Fruit fly (Drosophila melanogaster) whole organism, embryonic: ENCODE results near the gene MESR6.
A peak's percentile ranks its signal among the peaks of the same experiment; 100 is the strongest.

ENCODE experiments used
- CG10267 ChIP-seq: fragments of 200-800 bp; sonication (Bioruptor generic); optimal IDR thresholded peaks from 2 replicates; lab custom pipeline; 2018; ENCODE audit warnings: missing biosample characterization, mild to moderate bottlenecking, missing genetic modification characterization, moderate library complexity
- CG10979 ChIP-seq: fragments of 200-800 bp; sonication (Bioruptor generic); optimal IDR thresholded peaks from 2 replicates; lab custom pipeline; 2018; ENCODE audit warnings: missing biosample characterization, mild to moderate bottlenecking, missing genetic modification characterization, moderate library complexity
- CG11093 ChIP-seq: fragments of 200-800 bp; sonication (Bioruptor generic); IDR thresholded peaks from 3 replicates; pipeline ENCODE4 v1.3.6; 2022; ENCODE audit warnings: missing biosample characterization, missing genetic modification characterization
- CG11398 ChIP-seq: fragments of 200-800 bp; sonication (Bioruptor generic); optimal IDR thresholded peaks from 2 replicates; lab custom pipeline; 2016; ENCODE audit warnings: missing biosample characterization, missing genetic modification characterization
- CG12071 ChIP-seq: fragments of 200-800 bp; sonication (Bioruptor generic); optimal IDR thresholded peaks from 3 replicates; lab custom pipeline; 2018; ENCODE audit warnings: missing biosample characterization, mild to moderate bottlenecking, missing genetic modification characterization
- CG1233 ChIP-seq: fragments of 200-800 bp; sonication (Bioruptor generic); optimal IDR thresholded peaks from 4 replicates; lab custom pipeline; 2018; ENCODE audit warnings: missing biosample characterization, mild to moderate bottlenecking, missing genetic modification characterization
- CG1602 ChIP-seq: fragments of 200-800 bp; sonication (Bioruptor generic); optimal IDR thresholded peaks from 3 replicates; lab custom pipeline; 2016; ENCODE audit warnings: missing biosample characterization, missing genetic modification characterization
- CG16813 ChIP-seq: fragments of 200-800 bp; sonication (Bioruptor generic); IDR thresholded peaks from 3 replicates; pipeline ENCODE4 v1.3.6; 2022; ENCODE audit warnings: missing biosample characterization, missing genetic modification characterization; ENCODE audit not compliant: partially characterized antibody
- CG16815 ChIP-seq: fragments of 200-800 bp; sonication (Bioruptor generic); optimal IDR thresholded peaks from 3 replicates; lab custom pipeline; 2017; ENCODE audit warnings: missing biosample characterization, mild to moderate bottlenecking, missing genetic modification characterization
- CG18262 ChIP-seq: fragments of 200-800 bp; optimal IDR thresholded peaks from 3 replicates; lab custom pipeline; 2019; ENCODE audit warnings: missing biosample characterization, mild to moderate bottlenecking, missing genetic modification characterization, moderate library complexity
- CG2129 ChIP-seq: fragments of 200-800 bp; sonication (Bioruptor generic); IDR thresholded peaks from 2 replicates; pipeline ENCODE4 v1.3.6; 2022; ENCODE audit warnings: missing biosample characterization, missing genetic modification characterization; ENCODE audit not compliant: partially characterized antibody
- CG31441 ChIP-seq: fragments of 200-800 bp; sonication (Bioruptor generic); IDR thresholded peaks from 2 replicates; pipeline ENCODE4 v1.3.6; 2022; ENCODE audit warnings: missing biosample characterization, missing genetic modification characterization
- CG4360 ChIP-seq: fragments of 200-800 bp; sonication (Bioruptor generic); IDR thresholded peaks from 2 replicates; pipeline ENCODE4 v1.3.6; 2022; ENCODE audit warnings: missing biosample characterization, missing genetic modification characterization
- CG4404 ChIP-seq: fragments of 200-800 bp; sonication (Bioruptor generic); IDR thresholded peaks from 2 replicates; pipeline ENCODE4 v1.3.6; 2022; ENCODE audit warnings: missing biosample characterization, missing genetic modification characterization
- CG4707 ChIP-seq: fragments of 200-800 bp; sonication (Bioruptor generic); optimal IDR thresholded peaks from 2 replicates; lab custom pipeline; 2018; ENCODE audit warnings: missing biosample characterization, mild to moderate bottlenecking, missing genetic modification characterization, moderate library complexity
- CG5953 ChIP-seq: fragments of 200-800 bp; sonication (Bioruptor generic); IDR thresholded peaks from 2 replicates; pipeline ENCODE4 v1.3.6; 2022; ENCODE audit warnings: missing biosample characterization, missing genetic modification characterization
- CG7271 ChIP-seq: fragments of 200-800 bp; sonication (Bioruptor generic); optimal IDR thresholded peaks from 2 replicates; lab custom pipeline; 2018; ENCODE audit warnings: missing biosample characterization, mild to moderate bottlenecking, missing genetic modification characterization, moderate library complexity
- CG7357 ChIP-seq: fragments of 200-800 bp; sonication (Bioruptor generic); IDR thresholded peaks from 3 replicates; pipeline ENCODE4 v1.3.6; 2022; ENCODE audit warnings: missing biosample characterization, missing genetic modification characterization
- CG7556 ChIP-seq: fragments of 200-800 bp; sonication (Bioruptor generic); optimal IDR thresholded peaks from 2 replicates; lab custom pipeline; 2017; ENCODE audit warnings: missing biosample characterization, mild to moderate bottlenecking, missing genetic modification characterization
- CG9727 ChIP-seq: fragments of 200-800 bp; sonication (Bioruptor generic); optimal IDR thresholded peaks from 3 replicates; lab custom pipeline; 2017; ENCODE audit warnings: missing biosample characterization, mild to moderate bottlenecking, missing genetic modification characterization
- Fer3 ChIP-seq: fragments of 200-800 bp; sonication (Bioruptor generic); optimal IDR thresholded peaks from 2 replicates; lab custom pipeline; 2018; ENCODE audit warnings: missing biosample characterization, mild to moderate bottlenecking, missing genetic modification characterization, moderate library complexity
- Hr3 ChIP-seq: fragments of 200-800 bp; sonication (Bioruptor generic); optimal IDR thresholded peaks from 3 replicates; lab custom pipeline; 2016; ENCODE audit warnings: missing biosample characterization, missing genetic modification characterization
- Hr51 ChIP-seq, 2 experiments: fragments of 200-800 bp; sonication (Bioruptor generic); optimal IDR thresholded peaks; 2 replicates in 1 of 2; 3 replicates in 1 of 2; lab custom pipeline; 2016 to 2018; ENCODE audit warnings: missing biosample characterization in 2 of 2, missing genetic modification characterization in 2 of 2, mild to moderate bottlenecking in 1 of 2, moderate library complexity in 1 of 2
- Hr78 ChIP-seq, 2 experiments: fragments of 200-800 bp in 1 of 2; fragments of >200 bp in 1 of 2; sonication (Bioruptor generic) in 1 of 2; optimal IDR thresholded peaks; 2 replicates each; lab custom pipeline; 2017 to 2019; ENCODE audit warnings: missing biosample characterization in 2 of 2, missing genetic modification characterization in 2 of 2, mild to moderate bottlenecking in 1 of 2, moderate library complexity in 1 of 2
- Med ChIP-seq: fragments of 200-800 bp; sonication (Bioruptor generic); peaks from one replicate; lab custom pipeline; 2016; ENCODE audit warnings: missing biosample characterization, missing genetic modification characterization, mild to moderate bottlenecking, inconsistent platforms, moderate library complexity
- Nf-YC ChIP-seq: fragments of 200-800 bp; optimal IDR thresholded peaks from 3 replicates; lab custom pipeline; 2019; ENCODE audit warnings: missing biosample characterization, mild to moderate bottlenecking, missing genetic modification characterization, moderate library complexity
- Opbp ChIP-seq: fragments of 200-800 bp; sonication (Bioruptor generic); IDR thresholded peaks from 3 replicates; pipeline ENCODE4 v1.3.6; 2022; ENCODE audit warnings: missing biosample characterization, missing genetic modification characterization; ENCODE audit not compliant: partially characterized antibody
- Rfx ChIP-seq: fragments of 200-800 bp; sonication (Bioruptor generic); IDR thresholded peaks from 2 replicates; pipeline ENCODE4 v1.3.6; 2022; ENCODE audit warnings: missing biosample characterization, missing genetic modification characterization
- Side ChIP-seq: fragments of 200-800 bp; sonication (Bioruptor generic); optimal IDR thresholded peaks from 2 replicates; lab custom pipeline; 2016; ENCODE audit warnings: missing biosample characterization, missing genetic modification characterization
- Sox100B ChIP-seq: fragments of 200-800 bp; sonication (Bioruptor generic); optimal IDR thresholded peaks from 3 replicates; lab custom pipeline; 2018; ENCODE audit warnings: missing biosample characterization, mild to moderate bottlenecking, missing genetic modification characterization
- Sry-β ChIP-seq: fragments of 200-800 bp; sonication (Bioruptor generic); optimal IDR thresholded peaks from 2 replicates; lab custom pipeline; 2018; ENCODE audit warnings: missing biosample characterization, mild to moderate bottlenecking, missing genetic modification characterization, moderate library complexity
- Tbp ChIP-seq: fragments of >200 bp; optimal IDR thresholded peaks from 2 replicates; lab custom pipeline; 2018; ENCODE audit warnings: missing biosample characterization, missing genetic modification characterization
- Usf ChIP-seq: fragments of 200-800 bp; sonication (Bioruptor generic); optimal IDR thresholded peaks from 2 replicates; lab custom pipeline; 2017; ENCODE audit warnings: missing genotype, missing biosample characterization, missing genetic modification characterization
- Xbp1 ChIP-seq: fragments of 200-800 bp; sonication (Bioruptor generic); optimal IDR thresholded peaks from 3 replicates; lab custom pipeline; 2016; ENCODE audit warnings: missing biosample characterization, mild to moderate bottlenecking, missing genetic modification characterization
- Xrp1 ChIP-seq: fragments of 200-800 bp; sonication (Bioruptor generic); IDR thresholded peaks from 2 replicates; pipeline ENCODE4 v1.3.6; 2022; ENCODE audit warnings: missing biosample characterization, missing genetic modification characterization
- ac ChIP-seq: fragments of 200-800 bp; sonication (Bioruptor generic); optimal IDR thresholded peaks from 3 replicates; lab custom pipeline; 2017; ENCODE audit warnings: missing biosample characterization, mild to moderate bottlenecking, missing genetic modification characterization
- bsh ChIP-seq, 2 experiments: fragments of 200-800 bp; sonication (Bioruptor generic); optimal IDR thresholded peaks; 2 replicates each; lab custom pipeline; 2017 to 2018; ENCODE audit warnings: mild to moderate bottlenecking in 2 of 2, missing biosample characterization in 2 of 2, missing genetic modification characterization in 2 of 2, moderate library complexity in 1 of 2
- kah ChIP-seq: fragments of 200-800 bp; sonication (Bioruptor generic); optimal IDR thresholded peaks from 2 replicates; lab custom pipeline; 2018; ENCODE audit warnings: missing biosample characterization, mild to moderate bottlenecking, missing genetic modification characterization
- lola ChIP-seq, 3 experiments: fragments of >200 bp in 2 of 3; fragments of 200-800 bp in 1 of 3; sonication (Bioruptor generic) in 1 of 3; optimal IDR thresholded peaks; 2 replicates each; lab custom pipeline; 2017 to 2019; ENCODE audit warnings: missing biosample characterization in 3 of 3, missing genetic modification characterization in 3 of 3, mild to moderate bottlenecking in 1 of 3, moderate library complexity in 1 of 3
- nerfin-2 ChIP-seq: fragments of 200-800 bp; sonication (Bioruptor generic); IDR thresholded peaks from 2 replicates; pipeline ENCODE4 v1.3.6; 2022; ENCODE audit warnings: missing biosample characterization, missing genetic modification characterization; ENCODE audit not compliant: partially characterized antibody
- nmo ChIP-seq: fragments of 200-800 bp; sonication (Bioruptor generic); optimal IDR thresholded peaks from 2 replicates; lab custom pipeline; 2018; ENCODE audit warnings: missing biosample characterization, mild to moderate bottlenecking, missing genetic modification characterization, moderate library complexity
- org-1 ChIP-seq: fragments of 200-800 bp; sonication (Bioruptor generic); optimal IDR thresholded peaks from 2 replicates; lab custom pipeline; 2017; ENCODE audit warnings: missing biosample characterization, missing genetic modification characterization
- phol ChIP-seq: fragments of 200-800 bp; sonication (Bioruptor generic); optimal IDR thresholded peaks from 3 replicates; lab custom pipeline; 2018; ENCODE audit warnings: missing biosample characterization, mild to moderate bottlenecking, missing genetic modification characterization, moderate library complexity
- ranshi ChIP-seq: fragments of 200-800 bp; sonication (Bioruptor generic); IDR thresholded peaks from 2 replicates; pipeline ENCODE4 v1.3.6; 2022; ENCODE audit warnings: missing biosample characterization, missing genetic modification characterization
- row ChIP-seq: fragments of 200-800 bp; sonication (Bioruptor generic); IDR thresholded peaks from 3 replicates; pipeline ENCODE4 v1.3.6; 2022; ENCODE audit warnings: missing biosample characterization, missing genetic modification characterization
- sens ChIP-seq: fragments of 200-800 bp; sonication (Bioruptor generic); peaks from one replicate; lab custom pipeline; 2016; ENCODE audit warnings: missing biosample characterization, missing genetic modification characterization
- sob ChIP-seq: fragments of 200-800 bp; sonication (Bioruptor generic); IDR thresholded peaks from 2 replicates; pipeline ENCODE4 v1.3.6; 2022; ENCODE audit warnings: missing biosample characterization, missing genetic modification characterization
- sr ChIP-seq: fragments of 200-800 bp; sonication (Bioruptor generic); IDR thresholded peaks from 3 replicates; pipeline ENCODE4 v1.3.6; 2022; ENCODE audit warnings: missing biosample characterization, missing genetic modification characterization
- trem ChIP-seq: fragments of 200-800 bp; optimal IDR thresholded peaks from 3 replicates; lab custom pipeline; 2019; ENCODE audit warnings: missing biosample characterization, mild to moderate bottlenecking, missing genetic modification characterization, moderate library complexity
- vnd ChIP-seq: fragments of 200-800 bp; sonication (Bioruptor generic); IDR thresholded peaks from 3 replicates; pipeline ENCODE4 v1.3.6; 2022; ENCODE audit warnings: missing biosample characterization, missing genetic modification characterization; ENCODE audit not compliant: partially characterized antibody
- zf30C ChIP-seq: fragments of 200-800 bp; sonication (Bioruptor generic); optimal IDR thresholded peaks from 3 replicates; lab custom pipeline; 2018; ENCODE audit warnings: missing biosample characterization, mild to moderate bottlenecking, missing genetic modification characterization

MESR6 gene

dm6 chr3L:19055064-19055463 lies 37.4 kb upstream of the MESR6 start (continued):
- TF ChIP-seq lola (GFP tag; optimal IDR thresholded peaks at IDR 0.05; lab: Kevin White, UChicago) = peak in 1 of 3 experiments; percentile 12
- TF ChIP-seq sens = peak; percentile 45
- peak; percentile 15 for TF ChIP-seq CG18262
- TF ChIP-seq kah = no peak
- no peak for TF ChIP-seq Nf-YC (tag; lab: Kevin White, UChicago)
- TF ChIP-seq CG1233 (GFP tag; lab: Kevin White, UChicago) = no peak
- TF ChIP-seq org-1 = no peak
- TF ChIP-seq sob (GFP tag; lab: Robert Waterston, UW) = no peak
- TF ChIP-seq Tbp = no peak
- no peak for TF ChIP-seq CG5953 (GFP tag; lab: Robert Waterston, UW)
- TF ChIP-seq CG1602 (GFP tag; lab: Kevin White, UChicago) = no peak
- no peak for TF ChIP-seq Sox100B
- TF ChIP-seq CG31441 (GFP tag; lab: Robert Waterston, UW) = no peak
- TF ChIP-seq nerfin-2 (GFP tag; lab: Robert Waterston, UW) = no peak
- TF ChIP-seq ac = no peak
- TF ChIP-seq CG7271 = no peak
- TF ChIP-seq CG9727 (GFP tag; lab: Kevin White, UChicago) = peak; percentile 15
- no peak for TF ChIP-seq CG7357 (GFP tag; lab: Robert Waterston, UW)
- TF ChIP-seq vnd (GFP tag; lab: Robert Waterston, UW) = no peak
- peak; percentile 14 to 20 for TF ChIP-seq bsh (GFP tag; optimal IDR thresholded peaks at IDR 0.05; lab: Kevin White, UChicago)
- TF ChIP-seq CG10267 (tag; lab: Kevin White, UChicago) = peak; percentile 17
- TF ChIP-seq Xrp1 (GFP tag; lab: Robert Waterston, UW) = peak; percentile 48
- TF ChIP-seq Med (GFP tag; lab: Kevin White, UChicago) = no peak
- TF ChIP-seq phol (tag; lab: Kevin White, UChicago) = peak; percentile 3
- TF ChIP-seq Side = no peak
- no peak for TF ChIP-seq CG10979 (tag; lab: Kevin White, UChicago)

dm6 chr3L:19056857-19057324 lies 35.6 kb upstream of the MESR6 start:
- no peak for TF ChIP-seq CG4707
- no peak for TF ChIP-seq CG11398 (GFP tag; lab: Kevin White, UChicago)
- TF ChIP-seq Xbp1 (GFP tag; lab: Kevin White, UChicago) = no peak
- TF ChIP-seq CG7556 (GFP tag; lab: Kevin White, UChicago) = peak; percentile 24
- TF ChIP-seq CG4404 (GFP tag; lab: Robert Waterston, UW) = no peak
- TF ChIP-seq CG11093 (GFP tag; lab: Robert Waterston, UW) = no peak
- TF ChIP-seq CG16815 (GFP tag; lab: Kevin White, UChicago) = no peak
- no peak for TF ChIP-seq CG4360 (GFP tag; lab: Robert Waterston, UW)
- no peak for TF ChIP-seq ranshi (GFP tag; lab: Robert Waterston, UW)
- TF ChIP-seq Hr3 = peak; percentile 3
- peak; percentile 38 for TF ChIP-seq zf30C (GFP tag; lab: Kevin White, UChicago)
- TF ChIP-seq Usf (GFP tag; lab: Kevin White, UChicago) = no peak
- no peak for TF ChIP-seq Sry-β
- no peak for TF ChIP-seq CG12071 (GFP tag; lab: Kevin White, UChicago)
- peak; percentile 71; the same call in 1 of the 3 replicates for TF ChIP-seq sr
- no peak for TF ChIP-seq Rfx (GFP tag; lab: Robert Waterston, UW)
- TF ChIP-seq trem = no peak
- TF ChIP-seq CG16813 (GFP tag; lab: Robert Waterston, UW) = no peak
- TF ChIP-seq Fer3 = no peak
- TF ChIP-seq nmo = peak; percentile 48
- TF ChIP-seq Hr78 (GFP tag; optimal IDR thresholded peaks at IDR 0.05; lab: Kevin White, UChicago) = peak in 1 of 2 experiments; percentile 36
- TF ChIP-seq CG2129 = no peak
- TF ChIP-seq Hr51 (GFP tag; optimal IDR thresholded peaks at IDR 0.05; lab: Kevin White, UChicago) = peak in 1 of 2 experiments; percentile 45
- TF ChIP-seq Opbp (GFP tag; lab: Robert Waterston, UW) = no peak
- peak; percentile 58; the same call in 2 of the 3 replicates for TF ChIP-seq row (GFP tag; lab: Robert Waterston, UW)
